Fruit fly (Drosophila melanogaster): Measurements from ENCODE around the gene PEK.

DNA sequence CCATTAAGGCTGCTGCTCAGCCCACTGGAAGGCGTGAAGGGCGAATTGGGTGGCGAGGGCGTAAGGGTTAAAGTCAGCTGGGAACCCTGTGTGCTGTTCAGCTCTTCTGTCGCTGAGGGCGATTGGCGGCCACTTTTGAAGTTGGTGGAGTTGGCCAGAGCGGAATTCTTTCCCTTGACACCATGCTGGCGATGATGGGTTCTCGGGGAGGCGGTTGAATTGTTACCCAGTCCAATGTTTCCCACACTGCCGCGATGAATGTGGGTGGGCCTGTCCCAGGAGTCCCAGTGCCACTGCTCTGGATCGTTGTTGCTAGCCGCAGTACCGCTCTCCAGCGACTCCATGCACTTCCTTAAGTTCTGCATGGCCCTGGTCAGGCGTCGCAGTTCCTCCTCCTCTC, 18.2 kb upstream of the PEK start:
- TF ChIP-seq EcR (GFP tag; optimal IDR thresholded peaks at IDR 0.05) (no peak), Ets98B (GFP tag; IDR thresholded peaks at IDR 0.05) (no peak)
